Fruit fly (Drosophila melanogaster): Measurements from ENCODE around the gene CG9166.

CG9166 gene

DNA sequence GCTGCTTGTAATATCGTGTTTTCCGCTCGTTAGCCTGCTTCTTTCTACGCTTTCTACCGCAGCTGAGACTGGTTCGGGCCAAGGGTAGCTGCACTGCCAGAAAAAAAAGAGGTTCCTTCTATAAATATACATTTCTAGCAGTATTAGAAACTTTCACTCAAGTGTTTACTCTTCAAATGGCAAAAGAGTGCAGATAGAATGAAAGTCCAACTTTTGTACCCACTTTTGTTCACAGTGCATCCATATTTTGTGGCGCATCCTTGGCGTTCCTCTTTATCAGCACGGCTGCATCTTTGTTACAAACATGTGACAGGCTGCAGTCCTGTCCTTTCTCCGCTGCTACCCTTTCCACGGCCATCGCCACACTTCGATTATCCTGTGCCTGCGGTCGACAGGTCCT lies 7.4 kb downstream of the CG9166 start:
- TF ChIP-seq sv (GFP tag; optimal IDR thresholded peaks at IDR 0.05) = no peak
- no peak for TF ChIP-seq Sp1 (GFP tag; optimal IDR thresholded peaks at IDR 0.05)
- no peak for TF ChIP-seq Hnf4 (GFP tag; optimal IDR thresholded peaks at IDR 0.05)
- no peak for TF ChIP-seq rgr (GFP tag; optimal IDR thresholded peaks at IDR 0.05)
- TF ChIP-seq br (GFP tag; optimal IDR thresholded peaks at IDR 0.05) = no peak

DNA sequence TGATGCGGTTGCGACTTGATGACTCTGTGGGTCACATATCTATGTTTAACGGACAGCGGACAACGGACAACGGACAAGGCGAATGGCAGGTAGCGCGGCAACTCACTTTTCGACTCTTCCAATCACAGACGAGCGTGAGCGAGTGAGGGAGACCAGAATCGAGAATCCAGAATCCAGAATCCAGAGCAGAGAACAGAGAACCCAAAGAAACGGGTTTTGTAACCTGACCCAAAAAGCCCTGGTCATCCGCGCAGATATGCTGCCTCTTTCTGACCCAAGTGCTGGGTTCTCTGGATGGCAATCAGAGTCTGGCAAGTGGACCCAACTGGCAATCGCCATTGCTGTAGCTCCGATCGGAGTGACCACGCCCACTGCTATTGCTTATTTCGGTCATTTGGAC lies 13.5 kb downstream of the CG9166 start:
- TF ChIP-seq Vsx2 (GFP tag; optimal IDR thresholded peaks at IDR 0.05; ENCODE audit: partially characterized antibody) (peak; percentile 9), Dfd (GFP tag; optimal IDR thresholded peaks at IDR 0.05) (no peak), Dif (GFP tag; optimal IDR thresholded peaks at IDR 0.05; ENCODE audit: partially characterized antibody) (peak; percentile 67), dmrt93B (GFP tag; optimal IDR thresholded peaks at IDR 0.05) (no peak), dl (GFP tag; optimal IDR thresholded peaks at IDR 0.05; ENCODE audit: insufficient read depth in 1 of 2, partially characterized antibody in 2 of 2) (peak; percentile 18 to 24)

DNA sequence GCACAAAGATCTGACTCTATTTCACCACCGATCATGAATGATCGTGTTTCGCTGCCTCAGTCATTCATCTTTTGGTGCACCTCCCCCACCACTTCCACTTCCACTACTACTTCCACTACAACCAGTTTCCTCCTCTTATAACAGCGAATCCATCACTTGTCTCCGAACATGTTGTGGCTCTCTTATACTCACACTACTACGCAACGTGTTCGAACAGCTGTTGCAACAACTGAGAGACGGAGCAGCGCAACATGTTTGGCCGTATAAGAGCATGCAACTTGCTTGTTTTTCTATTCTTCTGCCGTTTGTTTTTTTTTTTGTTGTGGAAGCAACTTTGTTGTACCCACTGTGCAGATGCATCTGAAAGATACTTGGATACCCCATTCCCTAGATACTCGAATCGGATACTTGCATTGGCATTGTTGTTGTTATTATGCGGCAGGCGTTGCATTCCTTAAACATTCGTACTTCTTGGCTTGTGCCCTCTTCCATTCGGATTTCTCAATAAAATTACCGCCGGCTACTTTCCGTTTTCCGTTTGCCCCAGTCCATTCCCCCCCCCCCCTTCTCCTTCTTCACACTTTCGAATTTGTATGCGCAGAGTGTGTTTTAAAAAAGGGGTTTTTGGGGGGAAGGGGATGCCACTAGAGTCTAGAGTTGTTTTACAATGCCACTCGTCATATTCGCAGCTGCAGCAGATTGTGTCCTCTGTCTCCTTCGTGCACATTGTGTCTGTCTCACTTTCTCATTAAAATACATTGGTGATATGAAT lies 16.1 kb downstream of the CG9166 start:
- TF ChIP-seq CrebA (GFP tag; optimal IDR thresholded peaks at IDR 0.05; ENCODE audit: borderline replicate concordance) (peak; percentile 34), CG9705 (GFP tag; optimal IDR thresholded peaks at IDR 0.05) (no peak), dl (GFP tag; optimal IDR thresholded peaks at IDR 0.05; ENCODE audit: insufficient read depth in 1 of 2, partially characterized antibody in 2 of 2) (peak in 1 of 2 experiments; percentile 6), sv (GFP tag; optimal IDR thresholded peaks at IDR 0.05) (no peak)

DNA sequence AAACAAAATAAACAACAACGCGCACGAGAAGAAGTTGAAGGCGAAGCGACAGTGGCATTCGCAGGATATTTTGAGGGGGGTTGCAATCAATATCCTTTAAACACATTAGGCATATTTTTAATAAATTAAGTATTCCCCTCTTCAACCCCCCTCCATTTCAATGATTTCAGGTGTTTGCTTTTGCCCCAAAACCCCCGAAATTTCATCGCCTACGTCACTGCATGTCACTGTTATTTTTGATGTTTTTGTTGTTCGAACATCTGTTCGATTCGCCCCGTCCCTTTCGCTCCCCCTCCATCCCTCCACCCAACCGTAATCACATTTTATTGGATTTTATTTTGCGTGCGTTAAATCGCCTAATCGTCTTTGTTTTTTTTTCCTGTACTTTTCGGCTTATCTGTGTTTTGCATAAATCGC lies 17.3 kb downstream of the CG9166 start:
- peak; percentile 83 for TF ChIP-seq fru (GFP tag; optimal IDR thresholded peaks at IDR 0.05)
- peak; percentile 80 for TF ChIP-seq br (GFP tag; optimal IDR thresholded peaks at IDR 0.05)
- peak; percentile 58 for TF ChIP-seq tai (GFP tag; optimal IDR thresholded peaks at IDR 0.05)
- TF ChIP-seq jim (GFP tag; optimal IDR thresholded peaks at IDR 0.05) = peak; percentile 14
- TF ChIP-seq Vsx2 (GFP tag; optimal IDR thresholded peaks at IDR 0.05; ENCODE audit: partially characterized antibody) = no peak
- peak; percentile 73 for TF ChIP-seq dmrt93B (GFP tag; optimal IDR thresholded peaks at IDR 0.05)
- TF ChIP-seq N (GFP tag; optimal IDR thresholded peaks at IDR 0.05) = no peak
- TF ChIP-seq Hr78 (GFP tag; optimal IDR thresholded peaks at IDR 0.05) = no peak
- TF ChIP-seq dl (GFP tag; optimal IDR thresholded peaks at IDR 0.05; ENCODE audit: insufficient read depth in 1 of 2, partially characterized antibody in 2 of 2) = no peak
- TF ChIP-seq CrebA (GFP tag; optimal IDR thresholded peaks at IDR 0.05; ENCODE audit: borderline replicate concordance) = no peak
- peak; percentile 67 for TF ChIP-seq sv (GFP tag; optimal IDR thresholded peaks at IDR 0.05)
- TF ChIP-seq Dif (GFP tag; optimal IDR thresholded peaks at IDR 0.05; ENCODE audit: partially characterized antibody) = no peak
- TF ChIP-seq Hnf4 (GFP tag; optimal IDR thresholded peaks at IDR 0.05) = peak; percentile 73
- peak; percentile 92 for TF ChIP-seq h (GFP tag; optimal IDR thresholded peaks at IDR 0.05)
- TF ChIP-seq woc (GFP tag; optimal IDR thresholded peaks at IDR 0.05) = peak; percentile 68
- peak; percentile 25 for TF ChIP-seq Jra (GFP tag; optimal IDR thresholded peaks at IDR 0.05)
- TF ChIP-seq psq (GFP tag; optimal IDR thresholded peaks at IDR 0.05) = peak; percentile 81
- TF ChIP-seq pan (optimal IDR thresholded peaks at IDR 0.05) = no peak
- no peak for TF ChIP-seq dsf (GFP tag; optimal IDR thresholded peaks at IDR 0.05; ENCODE audit: borderline replicate concordance)
- TF ChIP-seq Hr83 (GFP tag; optimal IDR thresholded peaks at IDR 0.05; ENCODE audit: poor library complexity, severe bottlenecking) = peak; percentile 62
- TF ChIP-seq OdsH (GFP tag; optimal IDR thresholded peaks at IDR 0.05) = peak; percentile 80
- peak in 1 of 2 experiments; percentile 89 for TF ChIP-seq foxo (GFP tag; optimal IDR thresholded peaks at IDR 0.05)
- TF ChIP-seq rgr (GFP tag; optimal IDR thresholded peaks at IDR 0.05) = peak; percentile 86
- TF ChIP-seq GATAd (GFP tag; optimal IDR thresholded peaks at IDR 0.05) = no peak
- TF ChIP-seq ey (GFP tag; optimal IDR thresholded peaks at IDR 0.05) = peak; percentile 85
- TF ChIP-seq brk (GFP tag; optimal IDR thresholded peaks at IDR 0.05) = peak; percentile 12
- TF ChIP-seq HLH106 (tag; optimal IDR thresholded peaks at IDR 0.05) = peak; percentile 86
- peak; percentile 18 for TF ChIP-seq sage (GFP tag; optimal IDR thresholded peaks at IDR 0.05)
- peak; percentile 67 for TF ChIP-seq Sp1 (GFP tag; optimal IDR thresholded peaks at IDR 0.05)
- TF ChIP-seq CG32264 (GFP tag; optimal IDR thresholded peaks at IDR 0.05) = peak; percentile 58
- no peak for TF ChIP-seq lola (GFP tag; optimal IDR thresholded peaks at IDR 0.05)
- no peak for TF ChIP-seq Dfd (GFP tag; optimal IDR thresholded peaks at IDR 0.05)
- TF ChIP-seq Rel (GFP tag; optimal IDR thresholded peaks at IDR 0.05) = no peak
- peak; percentile 68 for TF ChIP-seq Rel (tag; optimal IDR thresholded peaks at IDR 0.05)
